Worm (Caenorhabditis elegans) whole organism, mixed stage, embryonic: Measurements from ENCODE around the gene rab-18.
"Not testable (repeated sequence)": the region's sequence is repeated elsewhere in the genome, so short reads cannot be mapped to it uniquely, and the experiment has no call there.

Source experiments
- M03D4.4 ChIP-seq: sonication (generic microtip); optimal IDR thresholded peaks from 2 replicates; lab custom pipeline; 2017; ENCODE audit warnings: mild to moderate bottlenecking, missing genetic modification characterization, missing compliant biosample characterization
- bed-3 ChIP-seq: fragments of 200-800 bp; sonication (Bioruptor generic); optimal IDR thresholded peaks from 3 replicates; lab custom pipeline; 2018; ENCODE audit warnings: mild to moderate bottlenecking, missing genetic modification characterization, moderate library complexity, missing compliant biosample characterization
- blmp-1 ChIP-seq: fragments of 150-350 bp; optimal IDR thresholded peaks from 2 replicates; lab custom pipeline; 2014; ENCODE audit warnings: missing biosample characterization, missing genetic modification characterization
- ceh-39 ChIP-seq: fragments of 150-350 bp; optimal IDR thresholded peaks from 2 replicates; lab custom pipeline; 2014; ENCODE audit warnings: missing biosample characterization, missing genetic modification characterization
- ceh-43 ChIP-seq: fragments of 200-800 bp; sonication (Bioruptor generic); optimal IDR thresholded peaks from 2 replicates; lab custom pipeline; 2018; ENCODE audit warnings: mild to moderate bottlenecking, missing genetic modification characterization, moderate library complexity, missing compliant biosample characterization
- ceh-83 ChIP-seq: fragments of 200-800 bp; sonication (Bioruptor generic); optimal IDR thresholded peaks from 2 replicates; lab custom pipeline; 2018; ENCODE audit warnings: mild to moderate bottlenecking, missing genetic modification characterization, missing compliant biosample characterization
- ces-1 ChIP-seq: fragments of 150-350 bp; optimal IDR thresholded peaks from 2 replicates; lab custom pipeline; 2014; ENCODE audit warnings: missing biosample characterization, missing genetic modification reagents, missing genetic modification characterization
- cnd-1 ChIP-seq: fragments of 200-800 bp; sonication (Bioruptor generic); optimal IDR thresholded peaks from 2 replicates; lab custom pipeline; 2018; ENCODE audit warnings: mild to moderate bottlenecking, missing genetic modification characterization, missing compliant biosample characterization
- drap-1 ChIP-seq: fragments of 200-800 bp; sonication (Bioruptor generic); optimal IDR thresholded peaks from 3 replicates; lab custom pipeline; 2018; ENCODE audit warnings: mild to moderate bottlenecking, missing genetic modification characterization, missing compliant biosample characterization
- elt-1 ChIP-seq: sonication (generic microtip); optimal IDR thresholded peaks from 2 replicates; lab custom pipeline; 2017; ENCODE audit warnings: missing genetic modification characterization, mild to moderate bottlenecking, missing compliant biosample characterization, antibody characterized with exemption, moderate library complexity, borderline replicate concordance; ENCODE audit not compliant: insufficient read depth
- elt-3 ChIP-seq: fragments of 150-350 bp; optimal IDR thresholded peaks from 2 replicates; lab custom pipeline; 2014; ENCODE audit warnings: missing biosample characterization, missing genetic modification characterization
- flh-1 ChIP-seq: fragments of 200-800 bp; sonication (Bioruptor generic); optimal IDR thresholded peaks from 2 replicates; lab custom pipeline; 2018; ENCODE audit warnings: mild to moderate bottlenecking, missing genetic modification characterization, moderate library complexity, missing compliant biosample characterization
- ham-2 ChIP-seq: fragments of 200-800 bp; sonication (Bioruptor generic); optimal IDR thresholded peaks from 2 replicates; lab custom pipeline; 2018; ENCODE audit warnings: mild to moderate bottlenecking, missing genetic modification characterization, missing compliant biosample characterization
- hlh-1 ChIP-seq: fragments of 150-350 bp; optimal IDR thresholded peaks from 2 replicates; lab custom pipeline; 2014; ENCODE audit warnings: missing biosample characterization, missing genetic modification reagents, missing genetic modification characterization
- lin-13 ChIP-seq: fragments of 150-350 bp; optimal IDR thresholded peaks from 2 replicates; lab custom pipeline; 2014; ENCODE audit warnings: missing biosample characterization, missing genetic modification characterization
- lsy-2 ChIP-seq: fragments of 150-350 bp; optimal IDR thresholded peaks from 2 replicates; lab custom pipeline; 2014; ENCODE audit warnings: missing biosample characterization, missing genetic modification characterization
- mab-5 ChIP-seq: fragments of 150-350 bp; optimal IDR thresholded peaks from 2 replicates; lab custom pipeline; 2014; ENCODE audit warnings: missing biosample characterization, missing genetic modification characterization
- nhr-12 ChIP-seq: fragments of 150-350 bp; optimal IDR thresholded peaks from 2 replicates; lab custom pipeline; 2014; ENCODE audit warnings: missing biosample characterization, missing genetic modification characterization
- nhr-2 ChIP-seq: fragments of 150-350 bp; optimal IDR thresholded peaks from 2 replicates; lab custom pipeline; 2014; ENCODE audit warnings: missing biosample characterization, missing genetic modification characterization
- nhr-28 ChIP-seq: fragments of 150-350 bp; optimal IDR thresholded peaks from 2 replicates; lab custom pipeline; 2014; ENCODE audit warnings: missing biosample characterization, missing genetic modification characterization
- nhr-76 ChIP-seq: sonication (generic microtip); optimal IDR thresholded peaks from 2 replicates; lab custom pipeline; 2017; ENCODE audit warnings: missing biosample characterization, missing genetic modification characterization
- snpc-4 ChIP-seq: fragments of 150-350 bp; optimal IDR thresholded peaks from 2 replicates; lab custom pipeline; 2014; ENCODE audit warnings: missing biosample characterization, missing genetic modification characterization
- sptf-1 ChIP-seq: sonication (generic microtip); optimal IDR thresholded peaks from 2 replicates; lab custom pipeline; 2017; ENCODE audit warnings: mild to moderate bottlenecking, missing genetic modification characterization, moderate library complexity, missing compliant biosample characterization
- tbx-8 ChIP-seq: fragments of 200-800 bp; sonication (Bioruptor generic); optimal IDR thresholded peaks from 2 replicates; lab custom pipeline; 2018; ENCODE audit warnings: mild to moderate bottlenecking, missing genetic modification characterization, moderate library complexity, missing compliant biosample characterization
- unc-39 ChIP-seq: fragments of 150-350 bp; optimal IDR thresholded peaks from 2 replicates; lab custom pipeline; 2014; ENCODE audit warnings: missing biosample characterization, missing genetic modification characterization
- unc-62 ChIP-seq: fragments of 150-350 bp; optimal IDR thresholded peaks from 2 replicates; lab custom pipeline; 2014; ENCODE audit warnings: missing biosample characterization, missing genetic modification reagents, missing genetic modification characterization
- zip-8 ChIP-seq: fragments of 150-350 bp; optimal IDR thresholded peaks from 2 replicates; lab custom pipeline; 2014; ENCODE audit warnings: missing biosample characterization, missing genetic modification characterization
- ztf-11 ChIP-seq: fragments of 150-350 bp; optimal IDR thresholded peaks from 2 replicates; lab custom pipeline; 2014; ENCODE audit warnings: missing biosample characterization, missing genetic modification characterization

The rab-18 gene

DNA sequence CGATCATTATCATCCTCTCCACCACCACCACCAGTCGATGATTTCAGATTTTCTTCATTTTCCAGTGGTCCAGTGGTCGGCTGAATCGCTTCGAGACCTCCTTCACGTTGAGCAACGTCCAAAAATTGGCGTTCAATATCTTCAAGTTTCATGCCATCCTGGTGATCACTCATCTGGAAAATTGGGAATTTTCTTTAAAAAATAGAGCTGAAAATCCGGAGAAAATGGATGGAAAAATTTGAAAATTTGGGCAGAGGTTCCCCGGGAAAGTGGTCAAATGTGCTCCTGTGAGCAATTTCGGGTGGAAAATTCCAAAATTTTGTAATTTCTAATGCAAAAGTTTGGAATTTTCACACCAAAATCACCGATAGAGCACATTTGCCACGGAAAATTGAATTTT is 4.2 kb downstream of the rab-18 start, which contains the start of gene uaf-1:
Gene uaf-1 (minus strand): TSS at position 173 of the 400 bp plus-strand sequence.
- not testable (repeated sequence) for TF ChIP-seq elt-1 (tag; lab: Kevin White, UChicago); nhr-2; lsy-2

DNA sequence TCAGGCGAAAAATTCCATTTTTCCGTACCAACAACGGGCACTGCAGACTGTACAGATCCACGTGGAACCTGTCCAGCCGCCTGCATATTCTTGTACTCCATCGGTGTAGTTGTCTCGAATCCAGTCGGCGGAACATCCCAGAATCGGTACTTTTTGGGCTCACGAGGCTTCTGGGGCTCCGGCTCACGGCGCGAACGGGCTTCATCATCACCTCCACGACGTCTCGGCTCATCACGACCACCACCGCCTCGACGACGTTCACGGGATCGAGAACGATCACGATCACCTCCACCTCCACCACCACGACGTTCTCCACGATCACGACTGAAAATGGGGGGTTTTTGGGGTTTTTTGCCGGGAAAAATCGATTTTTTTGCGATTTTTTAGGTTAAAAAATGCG is 6.4 kb downstream of the rab-18 start:
- TF ChIP-seq ces-1 (GFP tag; lab: Kevin White, UChicago) (no peak), lin-13 (tag; lab: Kevin White, UChicago) (no peak), elt-1 (tag; lab: Kevin White, UChicago) (no peak), mab-5 (tag; lab: Kevin White, UChicago) (no peak), drap-1 (GFP tag; lab: Kevin White, UChicago) (no peak), M03D4.4 (no peak), lsy-2 (no peak), unc-39 (tag; lab: Kevin White, UChicago) (no peak), sptf-1 (tag; lab: Kevin White, UChicago) (no peak)

DNA sequence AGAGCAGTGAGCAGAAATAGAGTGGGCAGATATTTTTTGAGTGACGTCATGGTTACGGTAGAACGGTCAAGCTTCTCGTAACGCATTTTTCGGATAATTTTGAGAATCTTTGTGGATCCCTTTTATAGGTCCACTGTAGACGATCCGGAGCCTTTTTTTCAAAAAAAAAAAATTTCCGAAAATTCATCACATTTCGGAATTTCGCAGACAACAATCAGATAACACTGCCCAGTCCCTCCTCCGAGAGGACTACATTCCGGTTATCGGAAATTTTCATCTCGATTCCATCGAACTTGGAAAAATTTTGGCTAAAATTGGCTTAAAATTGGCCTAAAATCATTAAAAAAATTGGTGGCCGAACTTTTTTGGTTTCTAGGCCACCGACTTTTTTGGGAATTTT is 20.6 kb downstream of the rab-18 start, which contains the start of gene BE0003N10.6:
Gene BE0003N10.6 (minus strand): TSS at position 101 of the 400 bp plus-strand sequence.
- TF ChIP-seq snpc-4 (tag; lab: Kevin White, UChicago) (no peak), lsy-2 (no peak), unc-62 (GFP tag; lab: Kevin White, UChicago) (no peak), ztf-11 (tag; lab: Kevin White, UChicago) (no peak)

DNA sequence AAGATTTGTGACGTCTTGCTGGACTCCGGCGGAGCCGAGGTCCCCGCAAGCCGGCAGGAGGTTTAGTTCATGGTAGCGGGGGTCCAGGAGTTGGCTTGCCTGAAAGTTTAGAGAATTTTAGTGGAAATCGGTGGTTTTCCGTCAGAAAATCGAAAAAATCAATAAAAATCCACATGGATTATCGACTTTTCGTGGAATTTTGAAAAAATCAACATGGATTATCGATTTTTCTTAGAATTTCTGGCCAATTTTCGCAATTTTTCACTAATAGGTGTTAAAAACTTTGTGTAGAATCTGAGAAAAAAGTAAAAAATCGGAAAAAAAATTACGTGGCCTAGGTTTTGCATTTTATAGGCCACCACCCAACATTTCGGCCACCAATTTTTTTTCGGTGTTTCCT is 21.7 kb downstream of the rab-18 start:
- no peak for TF ChIP-seq mab-5 (tag; lab: Kevin White, UChicago)
- no peak for TF ChIP-seq cnd-1 (tag; lab: Kevin White, UChicago)

DNA sequence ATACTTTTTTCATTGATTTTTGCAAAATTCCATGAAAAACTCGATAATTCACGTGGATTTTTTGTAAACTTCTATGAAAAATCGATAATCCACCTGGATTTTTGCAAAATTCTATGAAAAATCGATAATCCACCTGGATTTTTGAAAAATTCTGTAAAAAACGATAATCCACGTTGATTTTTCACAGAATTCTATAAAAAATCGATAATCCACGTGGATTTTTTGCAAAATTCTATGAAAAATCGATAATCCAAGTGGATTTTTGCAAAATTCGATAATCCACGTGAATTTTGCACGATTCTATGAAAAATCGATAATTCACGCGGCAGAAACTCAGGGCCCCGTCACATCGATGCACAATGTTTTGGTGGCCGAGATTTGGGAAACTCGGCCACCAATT is 22.5 kb downstream of the rab-18 start:
- TF ChIP-seq zip-8 (tag; lab: Kevin White, UChicago) (no peak), ces-1 (GFP tag; lab: Kevin White, UChicago) (no peak), bed-3 (GFP tag; lab: Kevin White, UChicago) (no peak), ceh-39 (tag; lab: Kevin White, UChicago) (no peak), nhr-2 (no peak), lin-13 (tag; lab: Kevin White, UChicago) (no peak), elt-3 (tag; lab: Kevin White, UChicago) (no peak), mab-5 (tag; lab: Kevin White, UChicago) (no peak), cnd-1 (tag; lab: Kevin White, UChicago) (no peak), nhr-76 (tag; lab: Kevin White, UChicago) (no peak), sptf-1 (tag; lab: Kevin White, UChicago) (no peak), hlh-1 (tag; lab: Kevin White, UChicago) (no peak), unc-62 (GFP tag; lab: Kevin White, UChicago) (no peak), nhr-28 (tag; lab: Kevin White, UChicago) (no peak), flh-1 (GFP tag; lab: Kevin White, UChicago) (no peak), ceh-83 (GFP tag; lab: Kevin White, UChicago) (no peak), blmp-1 (tag; lab: Kevin White, UChicago) (no peak), tbx-8 (GFP tag; lab: Kevin White, UChicago) (no peak), ham-2 (GFP tag; lab: Kevin White, UChicago) (no peak), nhr-12 (tag; lab: Kevin White, UChicago) (no peak)

DNA sequence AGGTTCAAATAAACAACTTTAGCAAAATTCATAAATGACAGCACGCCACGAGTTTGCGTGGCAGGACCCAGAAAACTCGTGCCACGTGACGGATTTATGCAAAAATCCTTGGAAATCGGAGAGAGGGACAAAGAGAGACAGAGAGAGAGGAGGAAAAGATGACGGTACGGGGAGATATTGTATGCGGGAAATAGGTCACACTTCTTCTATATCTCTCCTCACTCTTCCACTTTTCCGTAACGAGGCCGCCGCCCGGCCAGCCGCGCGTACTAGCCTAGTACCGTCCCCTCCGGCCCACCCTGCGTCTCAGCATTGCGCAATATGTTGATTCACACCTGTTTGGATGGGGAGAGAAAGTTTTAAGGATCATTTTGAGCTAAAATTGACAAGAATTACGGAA is 26.5 kb downstream of the rab-18 start:
- peak; percentile 55 for TF ChIP-seq nhr-2
- TF ChIP-seq sptf-1 (tag; lab: Kevin White, UChicago): peak; percentile 17
- TF ChIP-seq nhr-12 (tag; lab: Kevin White, UChicago): no peak
- peak; percentile 59 for TF ChIP-seq ceh-83 (GFP tag; lab: Kevin White, UChicago)
- peak; percentile 4 for TF ChIP-seq drap-1 (GFP tag; lab: Kevin White, UChicago)
- TF ChIP-seq ham-2 (GFP tag; lab: Kevin White, UChicago): peak; percentile 86
- peak; percentile 71 for TF ChIP-seq zip-8 (tag; lab: Kevin White, UChicago)
- TF ChIP-seq bed-3 (GFP tag; lab: Kevin White, UChicago): no peak
- TF ChIP-seq ceh-43 (GFP tag; lab: Kevin White, UChicago): no peak
- TF ChIP-seq, all 35 proteins: peak for 6
